Fruit fly (Drosophila melanogaster) whole organism, embryonic: ENCODE measurements around the gene CG13471.

Experiments
- CG10147 ChIP-seq: fragments of 200-800 bp; sonication (Bioruptor generic); optimal IDR thresholded peaks from 2 replicates; lab custom pipeline; 2019; ENCODE audit warnings: missing biosample characterization, mild to moderate bottlenecking, missing genetic modification characterization, moderate library complexity
- CG10209 ChIP-seq: fragments of 200-800 bp; sonication (Bioruptor generic); optimal IDR thresholded peaks from 3 replicates; lab custom pipeline; 2017; ENCODE audit warnings: missing biosample characterization, mild to moderate bottlenecking, missing genetic modification characterization, missing genetic modification reagents
- CG11456 ChIP-seq: fragments of 200-800 bp; sonication (Bioruptor generic); IDR thresholded peaks from 3 replicates; pipeline ENCODE4 v1.3.6; 2022; ENCODE audit warnings: missing biosample characterization, missing genetic modification characterization
- CG12071 ChIP-seq: fragments of 200-800 bp; sonication (Bioruptor generic); optimal IDR thresholded peaks from 3 replicates; lab custom pipeline; 2018; ENCODE audit warnings: missing biosample characterization, mild to moderate bottlenecking, missing genetic modification characterization
- CG12219 ChIP-seq: fragments of 200-800 bp; sonication (Bioruptor generic); optimal IDR thresholded peaks from 3 replicates; lab custom pipeline; 2018; ENCODE audit warnings: missing biosample characterization, mild to moderate bottlenecking, missing genetic modification characterization
- CG12299 ChIP-seq: fragments of 200-800 bp; sonication (Bioruptor generic); optimal IDR thresholded peaks from 2 replicates; lab custom pipeline; 2018; ENCODE audit warnings: missing biosample characterization, mild to moderate bottlenecking, missing genetic modification characterization
- CG12942 ChIP-seq: fragments of 200-800 bp; sonication (Bioruptor generic); optimal IDR thresholded peaks from 3 replicates; lab custom pipeline; 2016; ENCODE audit warnings: missing biosample characterization, missing genetic modification characterization
- CG13123 ChIP-seq: fragments of 200-800 bp; sonication (Bioruptor generic); optimal IDR thresholded peaks from 2 replicates; lab custom pipeline; 2016; ENCODE audit warnings: missing biosample characterization, missing genetic modification characterization
- CG13624 ChIP-seq: fragments of 200-800 bp; sonication (Bioruptor generic); optimal IDR thresholded peaks from 2 replicates; lab custom pipeline; 2016; ENCODE audit warnings: missing biosample characterization, missing genetic modification characterization
- CG14050 ChIP-seq: fragments of 200-800 bp; sonication (Bioruptor generic); IDR thresholded peaks from 3 replicates; pipeline ENCODE4 v1.3.6; 2022; ENCODE audit warnings: missing biosample characterization, missing genetic modification characterization
- CG1529 ChIP-seq: fragments of 200-800 bp; sonication (Bioruptor generic); optimal IDR thresholded peaks from 3 replicates; lab custom pipeline; 2018; ENCODE audit warnings: missing biosample characterization, missing genetic modification characterization
- CG1647 ChIP-seq: fragments of 200-800 bp; sonication (Bioruptor generic); optimal IDR thresholded peaks from 3 replicates; lab custom pipeline; 2016; ENCODE audit warnings: missing biosample characterization, missing genetic modification characterization
- CG17361 ChIP-seq: fragments of 200-800 bp; sonication (Bioruptor generic); IDR thresholded peaks from 3 replicates; pipeline ENCODE4 v1.3.6; 2022; ENCODE audit warnings: missing biosample characterization, missing genetic modification characterization
- CG2129 ChIP-seq: fragments of 200-800 bp; sonication (Bioruptor generic); IDR thresholded peaks from 2 replicates; pipeline ENCODE4 v1.3.6; 2022; ENCODE audit warnings: missing biosample characterization, missing genetic modification characterization; ENCODE audit not compliant: partially characterized antibody
- CG30020 ChIP-seq: fragments of 200-800 bp; optimal IDR thresholded peaks from 2 replicates; lab custom pipeline; 2019; ENCODE audit warnings: missing biosample characterization, mild to moderate bottlenecking, missing genetic modification characterization, moderate library complexity
- CG4617 ChIP-seq: fragments of 200-800 bp; sonication (Bioruptor generic); optimal IDR thresholded peaks from 3 replicates; lab custom pipeline; 2016; ENCODE audit warnings: missing biosample characterization, missing genetic modification characterization, borderline replicate concordance
- D19A ChIP-seq: fragments of 200-800 bp; optimal IDR thresholded peaks from 3 replicates; lab custom pipeline; 2019; ENCODE audit warnings: missing biosample characterization, mild to moderate bottlenecking, missing genetic modification characterization, moderate library complexity
- Deaf1 ChIP-seq: fragments of 200-800 bp; optimal IDR thresholded peaks from 3 replicates; lab custom pipeline; 2019; ENCODE audit warnings: missing biosample characterization, mild to moderate bottlenecking, missing genetic modification characterization, moderate library complexity
- Dek ChIP-seq: fragments of 200-800 bp; sonication (Bioruptor generic); optimal IDR thresholded peaks from 3 replicates; lab custom pipeline; 2019; ENCODE audit warnings: missing biosample characterization, mild to moderate bottlenecking, missing genetic modification characterization, moderate library complexity
- Dll ChIP-seq: fragments of 200-800 bp; sonication (Bioruptor generic); IDR thresholded peaks from 4 replicates; pipeline ENCODE4 v1.3.6; 2022; ENCODE audit warnings: missing biosample characterization, missing genetic modification characterization; ENCODE audit not compliant: partially characterized antibody
- Ets65A ChIP-seq: fragments of 200-800 bp; sonication (Bioruptor generic); peaks from one replicate; lab custom pipeline; 2016; ENCODE audit warnings: missing biosample characterization, missing genetic modification characterization
- Hr3 ChIP-seq: fragments of 200-800 bp; sonication (Bioruptor generic); optimal IDR thresholded peaks from 3 replicates; lab custom pipeline; 2016; ENCODE audit warnings: missing biosample characterization, missing genetic modification characterization
- MESR4 ChIP-seq: fragments of 200-800 bp; sonication (Bioruptor generic); optimal IDR thresholded peaks from 2 replicates; lab custom pipeline; 2018; ENCODE audit warnings: missing biosample characterization, mild to moderate bottlenecking, missing genetic modification characterization, moderate library complexity
- NC2β ChIP-seq: fragments of 200-800 bp; sonication (Bioruptor generic); optimal IDR thresholded peaks from 2 replicates; lab custom pipeline; 2016; ENCODE audit warnings: missing biosample characterization, missing genetic modification characterization
- Nf-YC ChIP-seq: fragments of 200-800 bp; optimal IDR thresholded peaks from 3 replicates; lab custom pipeline; 2019; ENCODE audit warnings: missing biosample characterization, mild to moderate bottlenecking, missing genetic modification characterization, moderate library complexity
- Pdp1 ChIP-seq, 2 experiments: fragments of 200-800 bp; sonication (Bioruptor generic); optimal IDR thresholded peaks; 3 replicates each; lab custom pipeline; 2016; ENCODE audit warnings: missing biosample characterization in 2 of 2, missing genetic modification characterization in 2 of 2, mild to moderate bottlenecking in 1 of 2, moderate library complexity in 1 of 2
- Poxn ChIP-seq: fragments of 200-800 bp; sonication (Bioruptor generic); IDR thresholded peaks from 2 replicates; pipeline ENCODE4 v1.3.6; 2022; ENCODE audit warnings: missing biosample characterization, missing genetic modification characterization
- Scr ChIP-seq: fragments of 200-800 bp; sonication (Bioruptor generic); IDR thresholded peaks from 2 replicates; pipeline ENCODE4 v1.3.6; 2022; ENCODE audit warnings: missing biosample characterization, missing genetic modification characterization; ENCODE audit not compliant: partially characterized antibody
- Side ChIP-seq: fragments of 200-800 bp; sonication (Bioruptor generic); optimal IDR thresholded peaks from 2 replicates; lab custom pipeline; 2016; ENCODE audit warnings: missing biosample characterization, missing genetic modification characterization
- bcd ChIP-seq: fragments of 200-800 bp; sonication (Bioruptor generic); optimal IDR thresholded peaks from 2 replicates; lab custom pipeline; 2017; ENCODE audit warnings: missing biosample characterization, mild to moderate bottlenecking, missing genetic modification characterization
- cg ChIP-seq: fragments of 200-800 bp; sonication (Bioruptor generic); optimal IDR thresholded peaks from 3 replicates; lab custom pipeline; 2019; ENCODE audit warnings: missing biosample characterization, mild to moderate bottlenecking, missing genetic modification characterization, moderate library complexity
- cwo ChIP-seq: fragments of 200-800 bp; sonication (Bioruptor generic); optimal IDR thresholded peaks from 3 replicates; lab custom pipeline; 2017; ENCODE audit warnings: missing biosample characterization, missing genetic modification characterization, mild to moderate bottlenecking, moderate library complexity, missing genetic modification reagents
- danr ChIP-seq: fragments of 200-800 bp; sonication (Bioruptor generic); IDR thresholded peaks from 2 replicates; pipeline ENCODE4 v1.3.6; 2022; ENCODE audit warnings: missing biosample characterization, missing genetic modification characterization
- ems ChIP-seq: fragments of 200-800 bp; sonication (Bioruptor generic); optimal IDR thresholded peaks from 3 replicates; lab custom pipeline; 2016; ENCODE audit warnings: missing biosample characterization, missing genetic modification characterization
- esg ChIP-seq: fragments of 200-800 bp; sonication (Bioruptor generic); conservative IDR thresholded peaks from 2 replicates; pipeline ENCODE4 v1.3.6; 2022; ENCODE audit warnings: missing biosample characterization, missing genetic modification characterization
- fd96Cb ChIP-seq: fragments of 200-800 bp; sonication (Bioruptor generic); optimal IDR thresholded peaks from 2 replicates; lab custom pipeline; 2018; ENCODE audit warnings: missing biosample characterization, mild to moderate bottlenecking, missing genetic modification characterization, moderate library complexity
- hbn ChIP-seq: fragments of 200-800 bp; sonication (Bioruptor generic); IDR thresholded peaks from 2 replicates; pipeline ENCODE4 v1.3.6; 2022; ENCODE audit warnings: missing biosample characterization, missing genetic modification characterization; ENCODE audit not compliant: partially characterized antibody
- ind ChIP-seq: fragments of 200-800 bp; sonication (Bioruptor generic); optimal IDR thresholded peaks from 3 replicates; lab custom pipeline; 2016; ENCODE audit warnings: missing biosample characterization, missing genetic modification characterization
- jumu ChIP-seq: fragments of 200-800 bp; sonication (Bioruptor generic); optimal IDR thresholded peaks from 3 replicates; lab custom pipeline; 2016; ENCODE audit warnings: missing biosample characterization, missing genetic modification characterization
- lov ChIP-seq, 2 experiments: fragments of 200-800 bp in 1 of 2; fragments of >200 bp in 1 of 2; sonication (Bioruptor generic) in 1 of 2; IDR thresholded peaks in 1 of 2; optimal IDR thresholded peaks in 1 of 2; 2 replicates in 1 of 2; 3 replicates in 1 of 2; pipeline versions ENCODE4 v1.3.6 to Lab custom; 2017 to 2022; ENCODE audit warnings: missing biosample characterization in 1 of 2, missing genetic modification characterization in 1 of 2
- oc ChIP-seq: fragments of 200-800 bp; sonication (Bioruptor generic); optimal IDR thresholded peaks from 2 replicates; lab custom pipeline; 2018; ENCODE audit warnings: missing biosample characterization, mild to moderate bottlenecking, missing genetic modification characterization, moderate library complexity
- org-1 ChIP-seq: fragments of 200-800 bp; sonication (Bioruptor generic); optimal IDR thresholded peaks from 2 replicates; lab custom pipeline; 2017; ENCODE audit warnings: missing biosample characterization, missing genetic modification characterization
- pnt ChIP-seq: fragments of 200-800 bp; sonication (Bioruptor generic); optimal IDR thresholded peaks from 3 replicates; lab custom pipeline; 2016; ENCODE audit warnings: missing biosample characterization, missing genetic modification characterization
- sens ChIP-seq: fragments of 200-800 bp; sonication (Bioruptor generic); peaks from one replicate; lab custom pipeline; 2016; ENCODE audit warnings: missing biosample characterization, missing genetic modification characterization
- sug ChIP-seq: fragments of 200-800 bp; optimal IDR thresholded peaks from 2 replicates; lab custom pipeline; 2019; ENCODE audit warnings: missing biosample characterization, mild to moderate bottlenecking, missing genetic modification characterization, moderate library complexity
- tin ChIP-seq: fragments of 200-800 bp; sonication (Bioruptor generic); optimal IDR thresholded peaks from 3 replicates; lab custom pipeline; 2016; ENCODE audit warnings: missing biosample characterization, missing genetic modification characterization
- unpg ChIP-seq: fragments of 200-800 bp; sonication (Bioruptor generic); optimal IDR thresholded peaks from 3 replicates; lab custom pipeline; 2018; ENCODE audit warnings: missing biosample characterization, mild to moderate bottlenecking, missing genetic modification characterization, moderate library complexity
- wdn ChIP-seq: fragments of 200-800 bp; sonication (Bioruptor generic); IDR thresholded peaks from 2 replicates; pipeline ENCODE4 v1.3.6; 2022; ENCODE audit warnings: missing biosample characterization, missing genetic modification characterization
- zf30C ChIP-seq: fragments of 200-800 bp; sonication (Bioruptor generic); optimal IDR thresholded peaks from 3 replicates; lab custom pipeline; 2018; ENCODE audit warnings: missing biosample characterization, mild to moderate bottlenecking, missing genetic modification characterization

Gene CG13471

dm6 chr3L:14759984-14760626, 26.8 kb upstream of the CG13471 start (continued):
- peak; percentile 59 for TF ChIP-seq CG12942 (GFP tag; lab: Kevin White, UChicago)
- TF ChIP-seq CG10209 (GFP tag; lab: Kevin White, UChicago) = peak; percentile 65
- no peak for TF ChIP-seq MESR4 (GFP tag; lab: Kevin White, UChicago)
- peak; percentile 18 for TF ChIP-seq CG13123 (GFP tag; lab: Kevin White, UChicago)
- no peak for TF ChIP-seq sug (tag; lab: Kevin White, UChicago)
- no peak; the same call in 3 of the 4 replicates for TF ChIP-seq Dll (GFP tag; lab: Robert Waterston, UW)
- peak; percentile 69 for TF ChIP-seq ind (GFP tag; lab: Kevin White, UChicago)
- peak; percentile 67 for TF ChIP-seq bcd (GFP tag; lab: Kevin White, UChicago)
- TF ChIP-seq Nf-YC (tag; lab: Kevin White, UChicago) = no peak
- peak; percentile 50 for TF ChIP-seq CG12299 (tag; lab: Kevin White, UChicago)
- peak; percentile 58 for TF ChIP-seq CG12071 (GFP tag; lab: Kevin White, UChicago)
- TF ChIP-seq CG4617 = peak; percentile 10
- peak; percentile 39 for TF ChIP-seq CG1647
- TF ChIP-seq Poxn (GFP tag; lab: Robert Waterston, UW) = no peak
- peak; percentile 18; the same call in 1 of the 2 replicates for TF ChIP-seq wdn
- TF ChIP-seq CG12219 (GFP tag; lab: Kevin White, UChicago) = peak; percentile 48
- TF ChIP-seq jumu (GFP tag; lab: Kevin White, UChicago) = peak; percentile 59
- peak; percentile 50 for TF ChIP-seq tin (GFP tag; lab: Kevin White, UChicago)
- peak; percentile 35 for TF ChIP-seq Side (GFP tag; lab: Kevin White, UChicago)
- no peak for TF ChIP-seq lov (optimal IDR thresholded peaks at IDR 0.05; lab: Kevin White, UChicago)
- no peak for TF ChIP-seq lov (GFP tag; IDR thresholded peaks at IDR 0.05; lab: Robert Waterston, UW)
- no peak for TF ChIP-seq CG2129 (GFP tag; lab: Robert Waterston, UW)
- peak; percentile 54 for TF ChIP-seq oc (tag; lab: Kevin White, UChicago)
- peak; percentile 14 for TF ChIP-seq CG1529 (GFP tag; lab: Kevin White, UChicago)
- no peak for TF ChIP-seq danr (GFP tag; lab: Robert Waterston, UW)
- TF ChIP-seq Ets65A (GFP tag; lab: Kevin White, UChicago) = peak; percentile 96
- peak; percentile 53 for TF ChIP-seq NC2β
- TF ChIP-seq Deaf1 (tag; lab: Kevin White, UChicago) = no peak
- TF ChIP-seq cwo = peak; percentile 36
- no peak for TF ChIP-seq org-1 (GFP tag; lab: Kevin White, UChicago)
- TF ChIP-seq CG30020 (tag; lab: Kevin White, UChicago) = no peak
- peak; percentile 17 to 62 for TF ChIP-seq Pdp1 (GFP tag; optimal IDR thresholded peaks at IDR 0.05; lab: Kevin White, UChicago)
- peak; percentile 42 for TF ChIP-seq esg
- peak; percentile 56 for TF ChIP-seq Dek (tag; lab: Kevin White, UChicago)
- peak; percentile 18 for TF ChIP-seq cg (GFP tag; lab: Kevin White, UChicago)
- TF ChIP-seq hbn (GFP tag; lab: Robert Waterston, UW) = peak; percentile 40
- peak; percentile 46 for TF ChIP-seq pnt
- peak; percentile 35 for TF ChIP-seq CG10147 (GFP tag; lab: Kevin White, UChicago)
- peak; percentile 17; the same call in 1 of the 3 replicates for TF ChIP-seq CG14050
- peak; percentile 81 for TF ChIP-seq unpg (GFP tag; lab: Kevin White, UChicago)
- peak; percentile 63 for TF ChIP-seq ems (GFP tag; lab: Kevin White, UChicago)
- peak; percentile 93 for TF ChIP-seq zf30C (GFP tag; lab: Kevin White, UChicago)
- peak; percentile 52; the same call in 1 of the 3 replicates for TF ChIP-seq CG17361 (GFP tag; lab: Robert Waterston, UW)
- TF ChIP-seq Scr (GFP tag; lab: Robert Waterston, UW) = no peak
- peak; percentile 76; the same call in 2 of the 3 replicates for TF ChIP-seq CG11456 (GFP tag; lab: Robert Waterston, UW)
- TF ChIP-seq D19A = peak; percentile 7
- TF ChIP-seq CG13624 (GFP tag; lab: Kevin White, UChicago) = peak; percentile 35
- TF ChIP-seq Hr3 (GFP tag; lab: Kevin White, UChicago) = peak; percentile 63
- TF ChIP-seq fd96Cb (tag; lab: Kevin White, UChicago) = peak; percentile 71
- peak; percentile 96 for TF ChIP-seq sens (GFP tag; lab: Kevin White, UChicago)
